Fruit fly (Drosophila melanogaster) whole organism, embryonic: ENCODE data around the gene CG5346.

Experiments used
- CG10267 ChIP-seq: fragments of 200-800 bp; sonication (Bioruptor generic); optimal IDR thresholded peaks from 2 replicates; lab custom pipeline; 2018; ENCODE audit warnings: missing biosample characterization, mild to moderate bottlenecking, missing genetic modification characterization, moderate library complexity
- CG10321 ChIP-seq: fragments of 200-800 bp; sonication (Bioruptor generic); IDR thresholded peaks from 2 replicates; pipeline ENCODE4 v1.3.6; 2022; ENCODE audit warnings: missing biosample characterization, missing genetic modification characterization
- CG10366 ChIP-seq: fragments of 200-800 bp; sonication (Bioruptor generic); IDR thresholded peaks from 2 replicates; pipeline ENCODE4 v1.3.6; 2022; ENCODE audit warnings: missing biosample characterization, missing genetic modification characterization
- CG12219 ChIP-seq: fragments of 200-800 bp; sonication (Bioruptor generic); optimal IDR thresholded peaks from 3 replicates; lab custom pipeline; 2018; ENCODE audit warnings: missing biosample characterization, mild to moderate bottlenecking, missing genetic modification characterization
- CG12391 ChIP-seq: fragments of 200-800 bp; sonication (Bioruptor generic); optimal IDR thresholded peaks from 3 replicates; lab custom pipeline; 2018; ENCODE audit warnings: missing biosample characterization, mild to moderate bottlenecking, missing genetic modification characterization, moderate library complexity
- CG13287 ChIP-seq: fragments of 200-800 bp; sonication (Bioruptor generic); IDR thresholded peaks from 2 replicates; pipeline ENCODE4 v1.3.6; 2022; ENCODE audit warnings: missing biosample characterization, missing genetic modification characterization; ENCODE audit not compliant: partially characterized antibody
- CG13624 ChIP-seq: fragments of 200-800 bp; sonication (Bioruptor generic); optimal IDR thresholded peaks from 2 replicates; lab custom pipeline; 2016; ENCODE audit warnings: missing biosample characterization, missing genetic modification characterization
- CG14667 ChIP-seq: fragments of 200-800 bp; sonication (Bioruptor generic); IDR thresholded peaks from 2 replicates; pipeline ENCODE4 v1.3.6; 2022; ENCODE audit warnings: missing biosample characterization, missing genetic modification characterization
- CG15073 ChIP-seq: fragments of 200-800 bp; sonication (Bioruptor generic); optimal IDR thresholded peaks from 2 replicates; lab custom pipeline; 2016; ENCODE audit warnings: missing biosample characterization, missing genetic modification characterization
- CG15601 ChIP-seq: fragments of 200-800 bp; sonication (Bioruptor generic); optimal IDR thresholded peaks from 3 replicates; lab custom pipeline; 2019; ENCODE audit warnings: missing biosample characterization, mild to moderate bottlenecking, missing genetic modification characterization, moderate library complexity
- CG1647 ChIP-seq: fragments of 200-800 bp; sonication (Bioruptor generic); optimal IDR thresholded peaks from 3 replicates; lab custom pipeline; 2016; ENCODE audit warnings: missing biosample characterization, missing genetic modification characterization
- CG16813 ChIP-seq: fragments of 200-800 bp; sonication (Bioruptor generic); IDR thresholded peaks from 3 replicates; pipeline ENCODE4 v1.3.6; 2022; ENCODE audit warnings: missing biosample characterization, missing genetic modification characterization; ENCODE audit not compliant: partially characterized antibody
- CG17186 ChIP-seq: fragments of 200-800 bp; sonication (Bioruptor generic); optimal IDR thresholded peaks from 3 replicates; lab custom pipeline; 2017; ENCODE audit warnings: missing biosample characterization, missing genetic modification reagents, missing genetic modification characterization
- CG17568 ChIP-seq: fragments of 200-800 bp; sonication (Bioruptor generic); optimal IDR thresholded peaks from 2 replicates; lab custom pipeline; 2018; ENCODE audit warnings: missing biosample characterization, mild to moderate bottlenecking, missing genetic modification characterization, moderate library complexity
- CG17802 ChIP-seq: fragments of 200-800 bp; sonication (Bioruptor generic); optimal IDR thresholded peaks from 2 replicates; lab custom pipeline; 2018; ENCODE audit warnings: missing biosample characterization, mild to moderate bottlenecking, missing genetic modification characterization, moderate library complexity
- CG2116 ChIP-seq: fragments of 200-800 bp; sonication (Bioruptor generic); optimal IDR thresholded peaks from 3 replicates; lab custom pipeline; 2018; ENCODE audit warnings: missing biosample characterization, mild to moderate bottlenecking, missing genetic modification characterization
- CG2129 ChIP-seq: fragments of 200-800 bp; sonication (Bioruptor generic); IDR thresholded peaks from 2 replicates; pipeline ENCODE4 v1.3.6; 2022; ENCODE audit warnings: missing biosample characterization, missing genetic modification characterization; ENCODE audit not compliant: partially characterized antibody
- CG31441 ChIP-seq: fragments of 200-800 bp; sonication (Bioruptor generic); IDR thresholded peaks from 2 replicates; pipeline ENCODE4 v1.3.6; 2022; ENCODE audit warnings: missing biosample characterization, missing genetic modification characterization
- CG32767 ChIP-seq: fragments of 200-800 bp; sonication (Bioruptor generic); IDR thresholded peaks from 2 replicates; pipeline ENCODE4 v1.3.6; 2022; ENCODE audit warnings: missing biosample characterization, missing genetic modification characterization
- CG4282 ChIP-seq: fragments of 200-800 bp; sonication (Bioruptor generic); optimal IDR thresholded peaks from 2 replicates; lab custom pipeline; 2016; ENCODE audit warnings: missing biosample characterization, missing genetic modification characterization
- CG4617 ChIP-seq: fragments of 200-800 bp; sonication (Bioruptor generic); optimal IDR thresholded peaks from 3 replicates; lab custom pipeline; 2016; ENCODE audit warnings: missing biosample characterization, missing genetic modification characterization, borderline replicate concordance
- CG6683 ChIP-seq: fragments of 200-800 bp; sonication (Bioruptor generic); optimal IDR thresholded peaks from 2 replicates; lab custom pipeline; 2017; ENCODE audit warnings: missing biosample characterization, mild to moderate bottlenecking, missing genetic modification characterization, missing genetic modification reagents
- CG9437 ChIP-seq: fragments of 200-800 bp; sonication (Bioruptor generic); optimal IDR thresholded peaks from 2 replicates; lab custom pipeline; 2018; ENCODE audit warnings: missing biosample characterization, mild to moderate bottlenecking, missing genetic modification characterization
- D ChIP-seq, 2 experiments: fragments of 200-800 bp in 1 of 2; fragments of >200 bp in 1 of 2; sonication (Bioruptor generic) in 1 of 2; optimal IDR thresholded peaks; 2 replicates in 1 of 2; 3 replicates in 1 of 2; lab custom pipeline; 2017; ENCODE audit warnings: mild to moderate bottlenecking in 1 of 2, missing biosample characterization in 1 of 2, missing genetic modification characterization in 1 of 2, missing genetic modification reagents in 1 of 2
- Dek ChIP-seq: fragments of 200-800 bp; sonication (Bioruptor generic); optimal IDR thresholded peaks from 3 replicates; lab custom pipeline; 2019; ENCODE audit warnings: missing biosample characterization, mild to moderate bottlenecking, missing genetic modification characterization, moderate library complexity
- Eip74EF ChIP-seq, 2 experiments: fragments of 200-800 bp in 1 of 2; fragments of >200 bp in 1 of 2; sonication (Bioruptor generic) in 1 of 2; optimal IDR thresholded peaks; 2 replicates each; lab custom pipeline; 2017 to 2019; ENCODE audit warnings: missing biosample characterization in 2 of 2, missing genetic modification characterization in 2 of 2, mild to moderate bottlenecking in 1 of 2, moderate library complexity in 1 of 2
- Ets65A ChIP-seq: fragments of 200-800 bp; sonication (Bioruptor generic); peaks from one replicate; lab custom pipeline; 2016; ENCODE audit warnings: missing biosample characterization, missing genetic modification characterization
- Fer2 ChIP-seq: fragments of 200-800 bp; sonication (Bioruptor generic); optimal IDR thresholded peaks from 2 replicates; lab custom pipeline; 2018; ENCODE audit warnings: missing biosample characterization, mild to moderate bottlenecking, missing genetic modification characterization, moderate library complexity
- MESR4 ChIP-seq: fragments of 200-800 bp; sonication (Bioruptor generic); optimal IDR thresholded peaks from 2 replicates; lab custom pipeline; 2018; ENCODE audit warnings: missing biosample characterization, mild to moderate bottlenecking, missing genetic modification characterization, moderate library complexity
- Med ChIP-seq: fragments of 200-800 bp; sonication (Bioruptor generic); peaks from one replicate; lab custom pipeline; 2016; ENCODE audit warnings: missing biosample characterization, missing genetic modification characterization, mild to moderate bottlenecking, inconsistent platforms, moderate library complexity
- Mes4 ChIP-seq: fragments of 200-800 bp; sonication (Bioruptor generic); optimal IDR thresholded peaks from 2 replicates; lab custom pipeline; 2016; ENCODE audit warnings: missing biosample characterization, missing genetic modification characterization
- NK7.1 ChIP-seq: fragments of 200-800 bp; sonication (Bioruptor generic); optimal IDR thresholded peaks from 3 replicates; lab custom pipeline; 2016; ENCODE audit warnings: missing biosample characterization, missing genetic modification characterization
- Oaz ChIP-seq: fragments of 200-800 bp; sonication (Bioruptor generic); IDR thresholded peaks from 2 replicates; pipeline ENCODE4 v1.3.6; 2022; ENCODE audit warnings: missing biosample characterization, missing genetic modification characterization
- Opbp ChIP-seq: fragments of 200-800 bp; sonication (Bioruptor generic); IDR thresholded peaks from 3 replicates; pipeline ENCODE4 v1.3.6; 2022; ENCODE audit warnings: missing biosample characterization, missing genetic modification characterization; ENCODE audit not compliant: partially characterized antibody
- Rfx ChIP-seq: fragments of 200-800 bp; sonication (Bioruptor generic); IDR thresholded peaks from 2 replicates; pipeline ENCODE4 v1.3.6; 2022; ENCODE audit warnings: missing biosample characterization, missing genetic modification characterization
- Sry-δ ChIP-seq: fragments of 200-800 bp; sonication (Bioruptor generic); optimal IDR thresholded peaks from 2 replicates; lab custom pipeline; 2016; ENCODE audit warnings: missing biosample characterization, missing genetic modification characterization
- Trl ChIP-seq, 3 experiments: fragments of >200 bp in 2 of 3; fragments of 200-800 bp in 1 of 3; sonication (Bioruptor generic) in 1 of 3; optimal IDR thresholded peaks; 2 replicates in 1 of 3; 3 replicates in 2 of 3; lab custom pipeline; 2016 to 2017; ENCODE audit warnings: missing biosample characterization in 1 of 3, missing genetic modification characterization in 1 of 3
- al ChIP-seq: fragments of 200-800 bp; sonication (Bioruptor generic); IDR thresholded peaks from 2 replicates; pipeline ENCODE4 v1.3.6; 2022; ENCODE audit warnings: missing biosample characterization, missing genetic modification characterization
- amos ChIP-seq: fragments of 200-800 bp; sonication (Bioruptor generic); IDR thresholded peaks from 2 replicates; pipeline ENCODE4 v1.3.6; 2022; ENCODE audit warnings: missing biosample characterization, missing genetic modification characterization; ENCODE audit not compliant: partially characterized antibody
- crol ChIP-seq: fragments of 200-800 bp; sonication (Bioruptor generic); IDR thresholded peaks from 2 replicates; pipeline ENCODE4 v1.3.6; 2022; ENCODE audit warnings: missing biosample characterization, missing genetic modification characterization
- gce ChIP-seq: fragments of 200-800 bp; sonication (Bioruptor generic); IDR thresholded peaks from 3 replicates; pipeline ENCODE4 v1.3.6; 2022; ENCODE audit warnings: missing biosample characterization, missing genetic modification characterization
- grau ChIP-seq: fragments of 200-800 bp; optimal IDR thresholded peaks from 3 replicates; lab custom pipeline; 2019; ENCODE audit warnings: missing biosample characterization, mild to moderate bottlenecking, missing genetic modification characterization, moderate library complexity
- inv ChIP-seq: fragments of 200-800 bp; sonication (Bioruptor generic); IDR thresholded peaks from 2 replicates; pipeline ENCODE4 v1.3.6; 2022; ENCODE audit warnings: missing biosample characterization, missing genetic modification characterization; ENCODE audit not compliant: partially characterized antibody
- maf-S ChIP-seq: fragments of 200-800 bp; sonication (Bioruptor generic); optimal IDR thresholded peaks from 2 replicates; lab custom pipeline; 2016; ENCODE audit warnings: missing biosample characterization, missing genetic modification characterization
- ro ChIP-seq: fragments of 200-800 bp; sonication (Bioruptor generic); IDR thresholded peaks from 2 replicates; pipeline ENCODE4 v1.3.6; 2022; ENCODE audit warnings: missing biosample characterization, missing genetic modification characterization
- row ChIP-seq: fragments of 200-800 bp; sonication (Bioruptor generic); IDR thresholded peaks from 3 replicates; pipeline ENCODE4 v1.3.6; 2022; ENCODE audit warnings: missing biosample characterization, missing genetic modification characterization
- sens-2 ChIP-seq: fragments of 200-800 bp; sonication (Bioruptor generic); IDR thresholded peaks from 2 replicates; pipeline ENCODE4 v1.3.6; 2022; ENCODE audit warnings: missing biosample characterization, missing genetic modification characterization
- sug ChIP-seq: fragments of 200-800 bp; optimal IDR thresholded peaks from 2 replicates; lab custom pipeline; 2019; ENCODE audit warnings: missing biosample characterization, mild to moderate bottlenecking, missing genetic modification characterization, moderate library complexity
- zen2 ChIP-seq: fragments of 200-800 bp; sonication (Bioruptor generic); IDR thresholded peaks from 3 replicates; pipeline ENCODE4 v1.3.6; 2022; ENCODE audit warnings: missing biosample characterization, missing genetic modification characterization; ENCODE audit not compliant: partially characterized antibody

Gene CG5346

DNA sequence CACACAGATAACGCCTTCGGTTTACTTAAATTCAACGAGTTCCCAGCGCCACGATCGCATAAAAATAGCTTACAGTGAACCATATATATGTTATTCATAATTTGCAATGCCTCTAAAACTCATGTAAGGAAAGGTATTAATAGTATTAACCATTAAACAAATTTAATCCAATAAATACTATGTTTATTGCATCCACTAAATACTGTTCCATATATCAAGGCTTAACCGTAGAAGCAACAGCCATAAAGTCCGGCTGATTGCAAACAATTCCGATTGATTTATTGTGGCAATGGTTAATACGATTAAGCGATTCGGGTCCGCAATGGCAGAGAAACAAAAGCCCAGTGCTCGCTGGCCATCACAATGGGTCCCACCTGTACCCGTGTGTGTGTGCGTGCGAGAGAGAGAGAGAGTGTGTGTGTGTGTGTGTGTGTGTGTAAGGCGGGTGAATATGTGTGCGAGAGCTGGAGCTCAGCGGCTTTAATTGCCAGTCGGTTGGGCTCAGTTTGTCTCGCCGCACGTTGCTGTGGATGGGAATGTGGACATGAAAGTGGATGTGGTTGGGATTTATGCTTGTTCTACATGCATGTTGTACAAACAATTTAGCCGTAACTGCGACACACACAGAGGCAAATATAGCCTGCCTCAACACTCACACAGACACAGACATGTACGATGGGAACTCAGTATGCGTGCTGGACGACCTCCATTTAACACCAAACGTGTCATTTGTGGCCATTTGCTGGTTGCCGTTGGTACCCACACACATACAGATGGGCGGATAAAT lies 33.7 kb downstream of the CG5346 start (continued):
- TF ChIP-seq Fer2 (tag; lab: Kevin White, UChicago) (no peak), sens-2 (GFP tag; lab: Robert Waterston, UW) (no peak), Oaz (GFP tag; lab: Robert Waterston, UW) (no peak), D (optimal IDR thresholded peaks at IDR 0.05; lab: Kevin White, UChicago) (no peak), D (GFP tag; optimal IDR thresholded peaks at IDR 0.05; lab: Kevin White, UChicago) (peak; percentile 44), Dek (tag; lab: Kevin White, UChicago) (no peak), Med (GFP tag; lab: Kevin White, UChicago) (peak; percentile 79), CG6683 (GFP tag; lab: Kevin White, UChicago) (peak; percentile 0), CG4617 (GFP tag; lab: Kevin White, UChicago) (no peak), CG17568 (GFP tag; lab: Kevin White, UChicago) (no peak), sug (peak; percentile 2), CG17802 (tag; lab: Kevin White, UChicago) (no peak), CG12391 (no peak), gce (no peak), CG15073 (GFP tag; lab: Kevin White, UChicago) (no peak), CG32767 (GFP tag; lab: Robert Waterston, UW) (no peak), Trl (optimal IDR thresholded peaks at IDR 0.05; lab: Kevin White, UChicago) (no peak), Trl (GFP tag; optimal IDR thresholded peaks at IDR 0.05; lab: Kevin White, UChicago) (no peak), al (peak; percentile 5; the same call in 1 of the 2 replicates), CG15601 (tag; lab: Kevin White, UChicago) (no peak), crol (GFP tag; lab: Robert Waterston, UW) (no peak), NK7.1 (GFP tag; lab: Kevin White, UChicago) (no peak), CG2129 (GFP tag; lab: Robert Waterston, UW) (no peak), MESR4 (GFP tag; lab: Kevin White, UChicago) (no peak), CG12219 (no peak), inv (GFP tag; lab: Robert Waterston, UW) (no peak), Ets65A (peak; percentile 85), Sry-δ (GFP tag; lab: Kevin White, UChicago) (no peak), maf-S (GFP tag; lab: Kevin White, UChicago) (no peak), Mes4 (GFP tag; lab: Kevin White, UChicago) (no peak), Eip74EF (GFP tag; optimal IDR thresholded peaks at IDR 0.05; lab: Kevin White, UChicago) (no peak), CG17186 (GFP tag; lab: Kevin White, UChicago) (no peak), CG9437 (GFP tag; lab: Kevin White, UChicago) (no peak), CG13287 (GFP tag; lab: Robert Waterston, UW) (no peak), CG10366 (GFP tag; lab: Robert Waterston, UW) (no peak), CG4282 (no peak), zen2 (no peak)

DNA sequence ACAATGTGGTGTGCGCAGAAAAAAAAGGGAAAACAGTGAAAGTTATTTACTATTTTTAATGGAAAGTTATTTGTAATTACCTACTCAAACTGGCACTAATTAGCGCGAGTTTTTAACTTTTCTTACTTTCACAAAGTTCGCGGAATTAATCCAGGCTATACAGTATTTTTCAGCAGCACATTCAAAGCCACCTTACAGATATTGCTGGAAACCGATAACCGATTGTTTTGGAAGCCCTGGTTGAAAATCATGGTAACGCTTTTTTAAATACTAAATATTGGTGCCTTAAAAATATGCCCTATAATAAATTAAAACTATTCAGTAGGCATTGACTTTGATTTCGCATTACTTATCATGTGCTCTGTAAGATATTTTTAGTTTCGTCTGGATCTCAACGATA lies 35.7 kb downstream of the CG5346 start, which contains the start of gene tHMG2:
TSS of gene tHMG2 (plus strand) at position 187 of the 400 bp plus-strand sequence.
- TF ChIP-seq Opbp (GFP tag; lab: Robert Waterston, UW) (no peak), CG14667 (no peak), CG10267 (tag; lab: Kevin White, UChicago) (no peak), Rfx (GFP tag; lab: Robert Waterston, UW) (no peak), ro (GFP tag; lab: Robert Waterston, UW) (no peak), grau (no peak), CG31441 (GFP tag; lab: Robert Waterston, UW) (no peak), CG10321 (GFP tag; lab: Robert Waterston, UW) (no peak), CG2116 (peak; percentile 6), row (GFP tag; lab: Robert Waterston, UW) (peak; percentile 19; the same call in 1 of the 3 replicates), amos (peak; percentile 27; the same call in 1 of the 2 replicates), CG13624 (GFP tag; lab: Kevin White, UChicago) (no peak), CG16813 (GFP tag; lab: Robert Waterston, UW) (0 out of 3 replicates have a peak, but pooled peaks have one; percentile 47), CG1647 (GFP tag; lab: Kevin White, UChicago) (no peak)
